Worm (Caenorhabditis elegans) whole organism, L2 larva: ENCODE results near the gene smg-9.

ENCODE experiments used
- lin-13 ChIP-seq: fragments of 150-350 bp; optimal IDR thresholded peaks from 2 replicates; lab custom pipeline; 2014; ENCODE audit warnings: missing biosample characterization, missing genetic modification reagents, missing genetic modification characterization
- lsy-2 ChIP-seq, 2 experiments: fragments of 150-350 bp in 1 of 2; sonication (generic microtip) in 1 of 2; optimal IDR thresholded peaks; 2 replicates each; lab custom pipeline; 2014 to 2017; ENCODE audit warnings: missing biosample characterization in 2 of 2, missing genetic modification characterization in 2 of 2
- nhr-21 ChIP-seq: fragments of 150-350 bp; optimal IDR thresholded peaks from 2 replicates; lab custom pipeline; 2014; ENCODE audit warnings: missing biosample characterization, missing genetic modification characterization
- nhr-23 ChIP-seq: fragments of 150-350 bp; optimal IDR thresholded peaks from 2 replicates; lab custom pipeline; 2014; ENCODE audit warnings: missing biosample characterization, missing genetic modification reagents, missing genetic modification characterization
- nhr-77 ChIP-seq: fragments of 150-350 bp; optimal IDR thresholded peaks from 2 replicates; lab custom pipeline; 2014; ENCODE audit warnings: missing biosample characterization, missing genetic modification characterization
- skn-1 ChIP-seq: sonication (generic microtip); optimal IDR thresholded peaks from 2 replicates; lab custom pipeline; 2017; ENCODE audit warnings: missing biosample characterization, missing genetic modification characterization
- snpc-4 ChIP-seq: fragments of 150-350 bp; optimal IDR thresholded peaks from 2 replicates; lab custom pipeline; 2014; ENCODE audit warnings: missing biosample characterization, missing genetic modification characterization
- zag-1 ChIP-seq: fragments of 150-350 bp; optimal IDR thresholded peaks from 2 replicates; lab custom pipeline; 2014; ENCODE audit warnings: missing biosample characterization, missing genetic modification characterization

DNA sequence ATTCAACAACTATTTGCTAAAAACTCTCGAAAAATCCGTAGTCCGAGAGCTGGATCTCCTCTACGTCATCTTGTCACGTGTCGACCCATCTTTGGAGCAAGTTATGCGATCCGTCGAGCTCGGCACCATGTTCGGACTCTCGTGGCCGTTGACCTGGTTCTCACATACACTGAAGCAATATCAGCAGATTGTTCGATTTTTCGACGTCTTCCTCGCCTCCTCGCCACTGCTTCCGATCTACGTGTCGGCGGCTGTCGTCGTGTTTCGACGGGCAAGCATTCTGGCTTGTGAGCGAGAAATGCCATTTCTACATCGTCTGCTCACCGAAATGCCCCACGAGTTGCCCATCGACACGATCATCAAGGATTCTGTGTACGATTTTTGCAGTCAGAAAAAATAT, 46.7 kb upstream of the smg-9 start:
- TF ChIP-seq snpc-4 (tag; lab: Kevin White, UChicago), result no peak
- TF ChIP-seq skn-1 (tag; lab: Kevin White, UChicago), result no peak
- no peak for TF ChIP-seq zag-1
- TF ChIP-seq nhr-21, result no peak
- no peak for TF ChIP-seq nhr-77 (tag; lab: Kevin White, UChicago)
- TF ChIP-seq nhr-23 (tag; lab: Kevin White, UChicago), result no peak
- TF ChIP-seq lin-13 (GFP tag; lab: Kevin White, UChicago), result no peak
- no peak for TF ChIP-seq lsy-2 (tag; optimal IDR thresholded peaks at IDR 0.05; lab: Kevin White, UChicago)
